Worm (Caenorhabditis elegans) whole organism, mixed stage, embryonic: ENCODE results near the gene cyp-29A4.

Source experiments
- ces-1 ChIP-seq: fragments of 150-350 bp; optimal IDR thresholded peaks from 2 replicates; lab custom pipeline; 2014; ENCODE audit warnings: missing biosample characterization, missing genetic modification reagents, missing genetic modification characterization
- cnd-1 ChIP-seq: fragments of 200-800 bp; sonication (Bioruptor generic); optimal IDR thresholded peaks from 2 replicates; lab custom pipeline; 2018; ENCODE audit warnings: mild to moderate bottlenecking, missing genetic modification characterization, missing compliant biosample characterization
- mep-1 ChIP-seq: fragments of 150-350 bp; optimal IDR thresholded peaks from 2 replicates; lab custom pipeline; 2017; ENCODE audit warnings: missing biosample characterization, missing genetic modification reagents, missing genetic modification characterization, inconsistent platforms
- mls-2 ChIP-seq: sonication (generic microtip); optimal IDR thresholded peaks from 2 replicates; lab custom pipeline; 2016; ENCODE audit warnings: mild to moderate bottlenecking, missing genetic modification characterization, moderate library complexity, missing compliant biosample characterization
- nhr-12 ChIP-seq: fragments of 150-350 bp; optimal IDR thresholded peaks from 2 replicates; lab custom pipeline; 2014; ENCODE audit warnings: missing biosample characterization, missing genetic modification characterization
- nhr-28 ChIP-seq: fragments of 150-350 bp; optimal IDR thresholded peaks from 2 replicates; lab custom pipeline; 2014; ENCODE audit warnings: missing biosample characterization, missing genetic modification characterization
- snpc-4 ChIP-seq: fragments of 150-350 bp; optimal IDR thresholded peaks from 2 replicates; lab custom pipeline; 2014; ENCODE audit warnings: missing biosample characterization, missing genetic modification characterization
- unc-39 ChIP-seq: fragments of 150-350 bp; optimal IDR thresholded peaks from 2 replicates; lab custom pipeline; 2014; ENCODE audit warnings: missing biosample characterization, missing genetic modification characterization
- unc-62 ChIP-seq: fragments of 150-350 bp; optimal IDR thresholded peaks from 2 replicates; lab custom pipeline; 2014; ENCODE audit warnings: missing biosample characterization, missing genetic modification reagents, missing genetic modification characterization

DNA sequence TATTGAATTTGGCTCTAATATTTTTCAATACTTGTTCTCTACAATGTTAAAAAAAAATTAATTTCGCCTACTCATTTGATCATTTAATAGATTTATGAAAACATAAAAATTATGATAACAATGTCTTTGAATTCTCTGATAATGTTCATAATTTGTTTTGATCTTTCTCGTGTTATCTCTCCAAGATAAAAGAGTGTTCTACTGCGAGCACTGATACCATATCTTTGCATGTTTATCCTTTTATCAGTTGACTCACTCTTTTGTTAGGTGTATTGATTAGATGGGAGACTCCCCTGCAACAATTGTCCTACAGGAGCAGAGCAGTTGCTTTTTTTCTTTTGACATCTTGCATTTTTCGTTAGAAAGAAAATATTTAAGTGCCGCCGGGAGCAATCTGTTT, 44.7 kb downstream of the cyp-29A4 start:
- TF ChIP-seq nhr-12 (tag; lab: Kevin White, UChicago): no peak
- no peak for TF ChIP-seq unc-62 (GFP tag; lab: Kevin White, UChicago)
- TF ChIP-seq snpc-4 (tag; lab: Kevin White, UChicago): no peak
- TF ChIP-seq nhr-28: no peak
- TF ChIP-seq cnd-1 (tag; lab: Kevin White, UChicago): no peak
- TF ChIP-seq unc-39 (tag; lab: Kevin White, UChicago): no peak
- TF ChIP-seq mls-2 (tag; lab: Kevin White, UChicago): no peak
- no peak for TF ChIP-seq mep-1 (tag; lab: Kevin White, UChicago)
- TF ChIP-seq ces-1 (GFP tag; lab: Kevin White, UChicago): no peak
